Worm (Caenorhabditis elegans) whole organism, mixed stage, embryonic: ENCODE measurements around the gene F39E9.6.

ENCODE experiments used
- M03D4.4 ChIP-seq: sonication (generic microtip); optimal IDR thresholded peaks from 2 replicates; lab custom pipeline; 2017; ENCODE audit warnings: mild to moderate bottlenecking, missing genetic modification characterization, missing compliant biosample characterization
- bed-3 ChIP-seq: fragments of 200-800 bp; sonication (Bioruptor generic); optimal IDR thresholded peaks from 3 replicates; lab custom pipeline; 2018; ENCODE audit warnings: mild to moderate bottlenecking, missing genetic modification characterization, moderate library complexity, missing compliant biosample characterization
- blmp-1 ChIP-seq: fragments of 150-350 bp; optimal IDR thresholded peaks from 2 replicates; lab custom pipeline; 2014; ENCODE audit warnings: missing biosample characterization, missing genetic modification characterization
- ceh-43 ChIP-seq: fragments of 200-800 bp; sonication (Bioruptor generic); optimal IDR thresholded peaks from 2 replicates; lab custom pipeline; 2018; ENCODE audit warnings: mild to moderate bottlenecking, missing genetic modification characterization, moderate library complexity, missing compliant biosample characterization
- ceh-83 ChIP-seq: fragments of 200-800 bp; sonication (Bioruptor generic); optimal IDR thresholded peaks from 2 replicates; lab custom pipeline; 2018; ENCODE audit warnings: mild to moderate bottlenecking, missing genetic modification characterization, missing compliant biosample characterization
- ces-1 ChIP-seq: fragments of 150-350 bp; optimal IDR thresholded peaks from 2 replicates; lab custom pipeline; 2014; ENCODE audit warnings: missing biosample characterization, missing genetic modification reagents, missing genetic modification characterization
- cnd-1 ChIP-seq: fragments of 200-800 bp; sonication (Bioruptor generic); optimal IDR thresholded peaks from 2 replicates; lab custom pipeline; 2018; ENCODE audit warnings: mild to moderate bottlenecking, missing genetic modification characterization, missing compliant biosample characterization
- drap-1 ChIP-seq: fragments of 200-800 bp; sonication (Bioruptor generic); optimal IDR thresholded peaks from 3 replicates; lab custom pipeline; 2018; ENCODE audit warnings: mild to moderate bottlenecking, missing genetic modification characterization, missing compliant biosample characterization
- elt-3 ChIP-seq: fragments of 150-350 bp; optimal IDR thresholded peaks from 2 replicates; lab custom pipeline; 2014; ENCODE audit warnings: missing biosample characterization, missing genetic modification characterization
- ham-2 ChIP-seq: fragments of 200-800 bp; sonication (Bioruptor generic); optimal IDR thresholded peaks from 2 replicates; lab custom pipeline; 2018; ENCODE audit warnings: mild to moderate bottlenecking, missing genetic modification characterization, missing compliant biosample characterization
- hlh-1 ChIP-seq: fragments of 150-350 bp; optimal IDR thresholded peaks from 2 replicates; lab custom pipeline; 2014; ENCODE audit warnings: missing biosample characterization, missing genetic modification reagents, missing genetic modification characterization
- lin-32 ChIP-seq: fragments of 200-800 bp; sonication (Bioruptor generic); optimal IDR thresholded peaks from 2 replicates; lab custom pipeline; 2018; ENCODE audit warnings: mild to moderate bottlenecking, missing genetic modification characterization, missing compliant biosample characterization
- mls-2 ChIP-seq: sonication (generic microtip); optimal IDR thresholded peaks from 2 replicates; lab custom pipeline; 2016; ENCODE audit warnings: mild to moderate bottlenecking, missing genetic modification characterization, moderate library complexity, missing compliant biosample characterization
- nhr-12 ChIP-seq: fragments of 150-350 bp; optimal IDR thresholded peaks from 2 replicates; lab custom pipeline; 2014; ENCODE audit warnings: missing biosample characterization, missing genetic modification characterization
- nhr-2 ChIP-seq: fragments of 150-350 bp; optimal IDR thresholded peaks from 2 replicates; lab custom pipeline; 2014; ENCODE audit warnings: missing biosample characterization, missing genetic modification characterization
- nhr-237 ChIP-seq: fragments of 150-350 bp; optimal IDR thresholded peaks from 2 replicates; lab custom pipeline; 2014; ENCODE audit warnings: missing biosample characterization, missing genetic modification characterization
- nhr-76 ChIP-seq: sonication (generic microtip); optimal IDR thresholded peaks from 2 replicates; lab custom pipeline; 2017; ENCODE audit warnings: missing biosample characterization, missing genetic modification characterization
- pha-4 ChIP-seq: fragments of 150-350 bp; optimal IDR thresholded peaks from 2 replicates; lab custom pipeline; 2018; ENCODE audit warnings: missing biosample characterization, missing genetic modification reagents, missing genetic modification characterization
- sem-2 ChIP-seq: fragments of 200-800 bp; sonication (Bioruptor generic); optimal IDR thresholded peaks from 2 replicates; lab custom pipeline; 2018; ENCODE audit warnings: mild to moderate bottlenecking, missing genetic modification characterization, missing compliant biosample characterization
- snpc-4 ChIP-seq: fragments of 150-350 bp; optimal IDR thresholded peaks from 2 replicates; lab custom pipeline; 2014; ENCODE audit warnings: missing biosample characterization, missing genetic modification characterization
- sptf-1 ChIP-seq: sonication (generic microtip); optimal IDR thresholded peaks from 2 replicates; lab custom pipeline; 2017; ENCODE audit warnings: mild to moderate bottlenecking, missing genetic modification characterization, moderate library complexity, missing compliant biosample characterization
- tbx-8 ChIP-seq: fragments of 200-800 bp; sonication (Bioruptor generic); optimal IDR thresholded peaks from 2 replicates; lab custom pipeline; 2018; ENCODE audit warnings: mild to moderate bottlenecking, missing genetic modification characterization, moderate library complexity, missing compliant biosample characterization
- unc-120 ChIP-seq: sonication (generic microtip); optimal IDR thresholded peaks from 2 replicates; lab custom pipeline; 2017; ENCODE audit warnings: missing genetic modification characterization, missing compliant biosample characterization; ENCODE audit not compliant: poor library complexity, severe bottlenecking
- unc-39 ChIP-seq: fragments of 150-350 bp; optimal IDR thresholded peaks from 2 replicates; lab custom pipeline; 2014; ENCODE audit warnings: missing biosample characterization, missing genetic modification characterization
- unc-62 ChIP-seq: fragments of 150-350 bp; optimal IDR thresholded peaks from 2 replicates; lab custom pipeline; 2014; ENCODE audit warnings: missing biosample characterization, missing genetic modification reagents, missing genetic modification characterization
- zip-8 ChIP-seq: fragments of 150-350 bp; optimal IDR thresholded peaks from 2 replicates; lab custom pipeline; 2014; ENCODE audit warnings: missing biosample characterization, missing genetic modification characterization
- ztf-11 ChIP-seq: fragments of 150-350 bp; optimal IDR thresholded peaks from 2 replicates; lab custom pipeline; 2014; ENCODE audit warnings: missing biosample characterization, missing genetic modification characterization

The F39E9.6 gene

DNA sequence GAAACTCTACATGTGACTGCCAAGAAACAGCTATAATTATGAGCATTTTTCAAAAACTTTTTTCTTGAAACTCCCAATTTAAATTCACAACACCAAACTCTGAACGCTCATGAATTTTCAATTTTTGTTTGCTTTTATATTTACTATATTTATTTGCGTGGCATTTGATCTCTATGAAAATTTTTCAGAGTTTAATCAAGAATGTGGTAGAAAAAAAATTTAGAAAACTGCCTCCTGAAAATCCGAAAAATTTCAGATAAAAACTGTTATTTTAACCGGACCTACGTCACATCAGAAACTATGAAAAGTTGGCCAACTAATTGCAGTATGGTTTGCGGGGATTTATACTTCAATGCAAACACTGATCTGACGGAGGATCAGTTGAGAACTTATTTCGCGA, 18.7 kb upstream of the F39E9.6 start, which contains the start of gene irld-27:
Gene irld-27 (plus strand): TSS at position 301 of the 400 bp plus-strand sequence.
- TF ChIP-seq unc-120 (tag; lab: Kevin White, UChicago) (no peak), unc-62 (GFP tag; lab: Kevin White, UChicago) (no peak), lin-32 (GFP tag; lab: Kevin White, UChicago) (no peak), ham-2 (no peak), nhr-76 (no peak), ces-1 (GFP tag; lab: Kevin White, UChicago) (no peak), sptf-1 (tag; lab: Kevin White, UChicago) (no peak), drap-1 (GFP tag; lab: Kevin White, UChicago) (no peak)

DNA sequence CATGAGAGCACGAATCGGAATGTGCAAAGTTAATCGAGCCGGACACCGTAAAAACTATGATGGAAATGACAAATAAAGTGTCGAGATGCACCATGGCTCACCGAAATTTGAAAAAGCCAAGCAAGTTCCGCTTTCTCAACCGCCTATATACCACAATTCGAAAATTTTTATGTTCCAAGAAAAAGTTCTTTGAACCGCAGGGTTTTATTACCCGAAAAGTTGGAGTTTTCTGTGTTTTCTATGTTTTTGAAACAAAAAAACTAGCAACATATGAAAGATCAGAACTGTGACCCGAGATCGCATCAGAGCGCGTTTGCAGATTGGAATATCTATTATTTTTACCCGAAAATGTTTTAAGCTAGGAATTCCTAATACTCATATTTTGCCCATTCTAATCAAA, 13.8 kb upstream of the F39E9.6 start, which contains the start of gene Y46D2A.3:
Gene Y46D2A.3 (minus strand): TSS at position 101 of the 400 bp plus-strand sequence.
- no peak for TF ChIP-seq tbx-8 (GFP tag; lab: Kevin White, UChicago)
- TF ChIP-seq unc-120 (tag; lab: Kevin White, UChicago): no peak
- TF ChIP-seq unc-39 (tag; lab: Kevin White, UChicago): no peak
- no peak for TF ChIP-seq bed-3 (GFP tag; lab: Kevin White, UChicago)
- TF ChIP-seq snpc-4 (tag; lab: Kevin White, UChicago): no peak

DNA sequence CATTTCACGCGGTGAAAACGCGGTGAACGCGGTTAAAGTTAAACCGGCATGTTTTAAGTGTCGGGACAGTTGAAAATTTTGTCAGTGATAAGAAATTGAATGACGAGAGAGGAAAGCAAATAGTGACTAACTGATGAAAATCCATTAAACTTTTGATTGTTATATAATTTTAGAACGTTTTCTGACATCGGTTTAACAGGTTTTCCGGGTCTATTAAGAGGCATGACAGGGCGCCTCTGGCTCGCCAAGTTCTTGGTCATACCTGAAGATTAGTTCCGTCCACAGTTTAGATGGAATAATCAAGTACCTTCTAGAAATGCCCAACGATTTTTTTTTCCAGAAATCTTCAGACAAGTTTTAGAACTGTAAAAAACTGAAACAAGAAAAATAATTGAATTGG, 9.8 kb upstream of the F39E9.6 start, which contains the start of gene Y46D2A.2:
Gene Y46D2A.2 (minus strand): TSS at position 101 of the 400 bp plus-strand sequence.
- TF ChIP-seq snpc-4 (tag; lab: Kevin White, UChicago) (no peak), hlh-1 (tag; lab: Kevin White, UChicago) (no peak), cnd-1 (no peak), unc-62 (GFP tag; lab: Kevin White, UChicago) (no peak), lin-32 (GFP tag; lab: Kevin White, UChicago) (no peak)

DNA sequence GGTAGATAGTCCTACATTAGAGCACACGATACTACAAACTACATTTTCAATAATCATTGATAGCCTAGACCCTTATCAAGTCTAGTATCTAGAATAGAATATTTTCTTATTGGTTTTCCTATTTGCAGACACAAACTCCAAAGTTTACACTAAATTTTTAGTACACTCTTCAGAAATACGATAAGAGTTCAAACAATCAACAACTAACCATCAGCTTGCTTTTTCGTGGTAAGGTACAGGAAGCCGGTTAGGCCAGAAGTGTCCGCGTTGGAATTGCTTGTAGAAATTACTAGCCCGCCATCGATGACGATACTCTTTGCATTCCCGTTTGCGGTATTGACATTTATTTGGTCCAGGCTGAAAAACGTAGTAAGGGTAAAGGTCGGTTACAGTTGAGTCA, 8.9 kb upstream of the F39E9.6 start, which contains the start of gene Y46D2A.1:
Gene Y46D2A.1 (plus strand): TSS at position 301 of the 400 bp plus-strand sequence.
- TF ChIP-seq tbx-8 (GFP tag; lab: Kevin White, UChicago) (no peak), ztf-11 (tag; lab: Kevin White, UChicago) (no peak), elt-3 (no peak), ceh-83 (GFP tag; lab: Kevin White, UChicago) (no peak), mls-2 (tag; lab: Kevin White, UChicago) (no peak), zip-8 (tag; lab: Kevin White, UChicago) (no peak), ceh-43 (GFP tag; lab: Kevin White, UChicago) (no peak), blmp-1 (tag; lab: Kevin White, UChicago) (no peak)

DNA sequence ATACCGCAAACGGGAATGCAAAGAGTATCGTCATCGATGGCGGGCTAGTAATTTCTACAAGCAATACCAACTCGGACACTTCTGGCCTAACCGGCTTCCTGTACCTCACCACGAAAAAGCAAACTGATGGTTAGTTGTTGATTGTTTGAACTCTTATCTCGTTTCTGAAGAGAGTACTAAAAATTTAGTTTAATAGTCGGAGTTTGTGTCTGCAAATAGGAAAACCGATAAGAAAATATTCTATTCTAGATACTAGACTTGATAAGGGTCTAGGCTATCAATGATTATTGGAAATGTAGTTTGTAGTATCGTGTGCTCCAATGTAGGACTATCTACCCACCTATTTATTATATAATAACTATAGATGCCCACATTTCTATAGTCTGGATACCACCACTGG, 5.5 kb upstream of the F39E9.6 start:
- TF ChIP-seq nhr-237 (tag; lab: Kevin White, UChicago): no peak
- TF ChIP-seq tbx-8 (GFP tag; lab: Kevin White, UChicago): no peak
- TF ChIP-seq sem-2 (GFP tag; lab: Kevin White, UChicago): no peak
- TF ChIP-seq unc-39 (tag; lab: Kevin White, UChicago): no peak
- no peak for TF ChIP-seq hlh-1 (tag; lab: Kevin White, UChicago)
- TF ChIP-seq mls-2 (tag; lab: Kevin White, UChicago): no peak
- no peak for TF ChIP-seq cnd-1
- no peak for TF ChIP-seq bed-3 (GFP tag; lab: Kevin White, UChicago)
- TF ChIP-seq M03D4.4 (tag; lab: Kevin White, UChicago): no peak
- TF ChIP-seq sptf-1 (tag; lab: Kevin White, UChicago): no peak
- no peak for TF ChIP-seq nhr-2 (tag; lab: Kevin White, UChicago)
- no peak for TF ChIP-seq ham-2
- TF ChIP-seq pha-4 (tag; lab: Kevin White, UChicago): no peak
- TF ChIP-seq ceh-43 (GFP tag; lab: Kevin White, UChicago): no peak
- TF ChIP-seq nhr-12 (tag; lab: Kevin White, UChicago): no peak
- no peak for TF ChIP-seq zip-8 (tag; lab: Kevin White, UChicago)
- TF ChIP-seq lin-32 (GFP tag; lab: Kevin White, UChicago): no peak

DNA sequence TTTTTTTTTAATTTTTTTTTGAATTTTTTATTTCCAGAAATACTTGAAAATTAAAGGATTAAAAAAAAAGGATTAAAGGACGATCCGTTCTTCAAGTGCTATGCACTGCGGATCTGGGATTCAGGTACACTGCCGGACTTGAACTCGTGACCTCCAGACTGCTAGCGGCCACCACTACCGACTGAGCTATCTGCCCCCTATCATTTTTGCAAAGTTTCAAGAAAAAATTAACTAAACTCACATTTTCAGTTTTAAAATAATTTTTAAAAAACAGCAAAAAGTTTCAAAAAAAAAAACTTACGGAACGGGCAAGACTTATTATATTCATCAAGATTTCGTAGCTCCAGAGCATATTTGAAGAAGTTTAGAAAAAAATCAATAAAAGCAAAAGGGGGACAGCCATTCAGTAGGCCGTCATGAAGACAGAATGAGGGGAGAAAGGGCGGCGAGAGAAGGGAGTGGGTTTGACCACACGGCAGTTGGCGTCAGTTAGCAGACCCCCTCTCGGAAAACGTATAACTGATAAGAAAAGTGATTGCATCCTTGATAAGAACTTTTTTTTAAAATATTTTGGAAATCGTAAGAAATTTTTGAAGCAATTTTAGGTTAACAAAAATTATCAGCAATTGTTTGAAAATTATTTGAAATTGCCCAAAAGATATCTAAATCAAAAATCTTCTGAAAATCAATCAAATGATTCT, 2.2 kb downstream of the F39E9.6 start:
- TF ChIP-seq nhr-237 (tag; lab: Kevin White, UChicago) (no peak), unc-120 (tag; lab: Kevin White, UChicago) (peak; percentile 4), hlh-1 (tag; lab: Kevin White, UChicago) (peak; percentile 72)
